Fruit fly (Drosophila melanogaster): Measurements from ENCODE around the gene CG9331.

CG9331 gene

dm6 chr2L:20864764-20865265 is 42.2 kb downstream of the CG9331 start, which contains the start of gene CG9338 (continued):
- TF ChIP-seq CG16863 (GFP tag; optimal IDR thresholded peaks at IDR 0.05): peak; percentile 77
- TF ChIP-seq CG18599 (GFP tag; optimal IDR thresholded peaks at IDR 0.05): peak; percentile 96
- peak; percentile 43 for TF ChIP-seq gsb-n (tag; optimal IDR thresholded peaks at IDR 0.05)
- TF ChIP-seq fu2 (GFP tag; optimal IDR thresholded peaks at IDR 0.05): peak; percentile 67
- peak; percentile 75 for TF ChIP-seq chn (GFP tag; optimal IDR thresholded peaks at IDR 0.05)
- TF ChIP-seq Dip2 (GFP tag; IDR thresholded peaks at IDR 0.05): no peak
- peak; percentile 54 for TF ChIP-seq CG18619 (GFP tag; optimal IDR thresholded peaks at IDR 0.05)
- TF ChIP-seq Atf3 (GFP tag; optimal IDR thresholded peaks at IDR 0.05): peak; percentile 72
- TF ChIP-seq HLH4C (GFP tag; IDR thresholded peaks at IDR 0.05; ENCODE audit: partially characterized antibody): peak; percentile 73
- TF ChIP-seq Awh (GFP tag; IDR thresholded peaks at IDR 0.05): peak; percentile 92
- peak; percentile 19; the same call in 1 of the 2 replicates for TF ChIP-seq nerfin-2 (GFP tag; IDR thresholded peaks at IDR 0.05; ENCODE audit: partially characterized antibody)
- TF ChIP-seq jigr1 (GFP tag; IDR thresholded peaks at IDR 0.05): peak; percentile 74; the same call in 2 of the 3 replicates
- TF ChIP-seq Nf-YB (GFP tag; optimal IDR thresholded peaks at IDR 0.05): peak; percentile 57
- no peak for TF ChIP-seq yki (optimal IDR thresholded peaks at IDR 0.05)
- TF ChIP-seq schlank (tag; optimal IDR thresholded peaks at IDR 0.05): peak; percentile 31
- peak; percentile 63 for TF ChIP-seq run (tag; optimal IDR thresholded peaks at IDR 0.05)
- peak; percentile 86 for TF ChIP-seq ems (GFP tag; optimal IDR thresholded peaks at IDR 0.05)
- peak; percentile 93 for TF ChIP-seq CG4328 (GFP tag; optimal IDR thresholded peaks at IDR 0.05)
- TF ChIP-seq CG4617 (GFP tag; optimal IDR thresholded peaks at IDR 0.05; ENCODE audit: borderline replicate concordance): peak; percentile 16
- TF ChIP-seq CG15011 (GFP tag; optimal IDR thresholded peaks at IDR 0.05): peak; percentile 89
- TF ChIP-seq CG12104 (GFP tag; optimal IDR thresholded peaks at IDR 0.05): peak; percentile 74
- TF ChIP-seq CG6175 (GFP tag; IDR thresholded peaks at IDR 0.05): peak; percentile 80
- TF ChIP-seq CG15696 (tag; optimal IDR thresholded peaks at IDR 0.05): peak; percentile 74
- TF ChIP-seq CG7839 (tag; optimal IDR thresholded peaks at IDR 0.05): peak; percentile 85
- TF ChIP-seq psq (GFP tag; optimal IDR thresholded peaks at IDR 0.05): peak; percentile 39
- TF ChIP-seq CG12299 (tag; optimal IDR thresholded peaks at IDR 0.05): peak; percentile 76
- peak; percentile 1 for TF ChIP-seq CG31388 (GFP tag; optimal IDR thresholded peaks at IDR 0.05)
- TF ChIP-seq prd (optimal IDR thresholded peaks at IDR 0.05): no peak
- peak; percentile 94 for TF ChIP-seq prd (GFP tag; IDR thresholded peaks at IDR 0.05)
- peak; percentile 40 for TF ChIP-seq CG8290 (GFP tag; optimal IDR thresholded peaks at IDR 0.05)
- peak; percentile 14 to 60 for TF ChIP-seq CG8290 (tag; optimal IDR thresholded peaks at IDR 0.05)
- TF ChIP-seq Usf (GFP tag; optimal IDR thresholded peaks at IDR 0.05): peak; percentile 47
- peak; percentile 79 for TF ChIP-seq CG15601 (tag; optimal IDR thresholded peaks at IDR 0.05)
- TF ChIP-seq Meics (GFP tag; optimal IDR thresholded peaks at IDR 0.05): peak; percentile 95
- TF ChIP-seq crol (GFP tag; IDR thresholded peaks at IDR 0.05): no peak
- TF ChIP-seq grau (tag; optimal IDR thresholded peaks at IDR 0.05): peak; percentile 84
- TF ChIP-seq gem (tag; optimal IDR thresholded peaks at IDR 0.05): peak; percentile 87
- peak; percentile 70 for TF ChIP-seq CG7928 (GFP tag; optimal IDR thresholded peaks at IDR 0.05)
- TF ChIP-seq Stat92E (GFP tag; optimal IDR thresholded peaks at IDR 0.05): peak in 1 of 3 experiments; percentile 77
- TF ChIP-seq Sry-β (GFP tag; optimal IDR thresholded peaks at IDR 0.05): peak; percentile 40
- peak; percentile 50; the same call in 1 of the 2 replicates for TF ChIP-seq inv (GFP tag; IDR thresholded peaks at IDR 0.05; ENCODE audit: partially characterized antibody)
- peak; percentile 61 for TF ChIP-seq CG1792 (GFP tag; optimal IDR thresholded peaks at IDR 0.05)
- peak; percentile 86 for TF ChIP-seq CG7556 (GFP tag; optimal IDR thresholded peaks at IDR 0.05)
- TF ChIP-seq cwo (GFP tag; optimal IDR thresholded peaks at IDR 0.05): peak; percentile 94
- peak; percentile 77 for TF ChIP-seq Dbx (GFP tag; IDR thresholded peaks at IDR 0.05)
- peak; percentile 93 for TF ChIP-seq Blimp-1 (GFP tag; optimal IDR thresholded peaks at IDR 0.05)
- peak; percentile 60 for TF ChIP-seq ewg (GFP tag; optimal IDR thresholded peaks at IDR 0.05)
- TF ChIP-seq CG4730 (GFP tag; IDR thresholded peaks at IDR 0.05): peak; percentile 88
- peak; percentile 13 for TF ChIP-seq Lhr (GFP tag; optimal IDR thresholded peaks at IDR 0.05)
- TF ChIP-seq Doc2 (GFP tag; IDR thresholded peaks at IDR 0.05): no peak

All from whole organism, embryonic.